Worm (Caenorhabditis elegans): ENCODE measurements around the gene cht-2.
A peak's percentile ranks its signal among the peaks of the same experiment; 100 is the strongest.

cht-2 gene

DNA sequence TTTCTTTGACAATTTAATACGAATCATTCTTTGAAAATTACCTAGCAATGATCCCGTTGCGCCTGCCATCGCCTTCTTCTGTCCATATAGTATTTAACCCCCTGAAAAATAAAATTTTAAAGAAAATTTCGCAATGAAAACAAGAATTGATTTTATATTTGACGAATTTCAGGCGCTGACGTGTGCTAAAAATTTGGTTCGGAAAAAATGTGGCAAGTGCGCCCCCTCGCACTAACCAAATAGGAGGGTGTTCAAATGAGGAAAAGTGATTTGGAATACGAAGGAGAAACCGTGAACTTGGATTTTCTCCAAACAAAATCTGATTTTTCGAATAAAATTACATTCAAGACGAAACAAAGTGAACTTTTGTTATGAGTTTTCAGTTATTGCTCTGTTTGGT, 45.3 kb downstream of the cht-2 start, which contains the start of gene stc-1:
TSS of gene stc-1 (minus strand) at position 101 of the 400 bp plus-strand sequence.
- TF ChIP-seq T22C8.4 (GFP tag; IDR thresholded peaks at IDR 0.05) (no peak), tab-1 (GFP tag; IDR thresholded peaks at IDR 0.05) (no peak), flt-1 (GFP tag; IDR thresholded peaks at IDR 0.05) (no peak), cog-1 (tag; optimal IDR thresholded peaks at IDR 0.05) (no peak)

DNA sequence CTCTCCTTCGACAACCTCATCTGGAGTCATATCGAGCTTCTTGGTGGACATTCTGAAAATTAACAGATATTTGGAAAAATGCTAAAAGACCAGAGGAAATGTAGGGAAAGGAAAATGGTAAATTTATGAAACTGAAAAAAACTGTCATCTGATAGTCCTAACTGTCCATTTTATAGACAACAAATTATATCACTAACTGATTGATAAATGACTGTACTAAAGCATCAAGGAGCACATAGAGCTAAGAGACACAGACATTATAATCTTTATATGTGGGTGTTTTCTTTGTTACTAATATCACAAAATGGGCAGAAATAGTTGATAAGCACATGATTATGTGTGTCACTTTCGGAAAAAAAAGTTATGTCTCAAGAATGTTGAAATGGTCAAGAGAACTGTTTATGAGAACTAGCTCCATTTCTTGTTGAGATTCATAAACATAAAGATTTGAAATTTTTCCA, 46.1 kb downstream of the cht-2 start, which contains the start of gene F54C9.3:
TSS of gene F54C9.3 (minus strand) at position 51 of the 461 bp plus-strand sequence.
- TF ChIP-seq T22C8.4 (GFP tag; IDR thresholded peaks at IDR 0.05): no peak
- TF ChIP-seq ztf-23 (GFP tag; IDR thresholded peaks at IDR 0.05): no peak
- TF ChIP-seq med-1 (GFP tag; optimal IDR thresholded peaks at IDR 0.05; ENCODE audit: insufficient read depth): no peak
- TF ChIP-seq flt-1 (GFP tag; IDR thresholded peaks at IDR 0.05): no peak
- no peak for TF ChIP-seq cog-1 (tag; optimal IDR thresholded peaks at IDR 0.05)
- no peak for TF ChIP-seq tab-1 (GFP tag; IDR thresholded peaks at IDR 0.05)
- no peak for TF ChIP-seq klf-2 (GFP tag; conservative IDR thresholded peaks at IDR 0.05)
- TF ChIP-seq ref-1 (GFP tag; conservative IDR thresholded peaks at IDR 0.05): no peak

DNA sequence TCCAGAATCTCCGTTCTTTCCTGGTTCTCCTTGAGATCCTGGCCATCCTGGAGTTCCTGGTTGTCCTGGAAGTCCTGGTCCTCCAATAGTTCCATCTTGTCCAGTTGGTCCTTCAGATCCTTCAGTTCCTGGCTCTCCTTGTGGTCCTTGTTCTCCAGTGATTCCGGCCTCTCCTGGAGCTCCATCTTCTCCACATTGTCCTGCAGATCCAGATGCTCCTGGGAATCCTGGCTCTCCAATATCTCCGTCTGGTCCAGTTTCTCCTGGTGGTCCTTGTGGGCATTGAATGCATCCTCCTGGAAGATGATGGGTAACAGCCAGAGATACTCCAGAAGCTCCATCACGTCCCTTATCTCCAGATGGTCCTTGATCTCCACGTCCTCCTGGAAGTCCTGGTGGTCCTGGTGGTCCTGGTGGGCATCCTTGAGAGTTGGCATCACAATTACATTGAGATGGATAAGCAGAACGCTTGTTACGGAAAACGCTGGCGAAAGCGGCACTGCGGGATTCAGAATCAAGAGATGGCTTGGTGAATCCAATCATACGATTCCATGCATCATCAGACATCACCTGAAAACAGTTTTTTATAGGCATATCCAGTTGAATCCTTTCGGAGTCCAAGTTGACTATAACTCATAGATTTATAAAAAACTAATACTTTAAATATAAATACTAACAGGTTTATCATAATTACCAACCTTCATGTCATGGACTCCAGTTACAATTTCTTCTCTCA, 47.7 kb downstream of the cht-2 start:
- TF ChIP-seq T22C8.4 (GFP tag; IDR thresholded peaks at IDR 0.05): no peak
- TF ChIP-seq ztf-29 (GFP tag; IDR thresholded peaks at IDR 0.05): no peak
- TF ChIP-seq med-1 (GFP tag; optimal IDR thresholded peaks at IDR 0.05; ENCODE audit: insufficient read depth): no peak
- no peak for TF ChIP-seq ztf-23 (GFP tag; IDR thresholded peaks at IDR 0.05)
- TF ChIP-seq ref-1 (GFP tag; conservative IDR thresholded peaks at IDR 0.05): no peak
- TF ChIP-seq tab-1 (GFP tag; IDR thresholded peaks at IDR 0.05): no peak
- no peak for TF ChIP-seq klf-2 (GFP tag; conservative IDR thresholded peaks at IDR 0.05)
- TF ChIP-seq cog-1 (tag; optimal IDR thresholded peaks at IDR 0.05): no peak
- TF ChIP-seq flt-1 (GFP tag; IDR thresholded peaks at IDR 0.05): no peak

DNA sequence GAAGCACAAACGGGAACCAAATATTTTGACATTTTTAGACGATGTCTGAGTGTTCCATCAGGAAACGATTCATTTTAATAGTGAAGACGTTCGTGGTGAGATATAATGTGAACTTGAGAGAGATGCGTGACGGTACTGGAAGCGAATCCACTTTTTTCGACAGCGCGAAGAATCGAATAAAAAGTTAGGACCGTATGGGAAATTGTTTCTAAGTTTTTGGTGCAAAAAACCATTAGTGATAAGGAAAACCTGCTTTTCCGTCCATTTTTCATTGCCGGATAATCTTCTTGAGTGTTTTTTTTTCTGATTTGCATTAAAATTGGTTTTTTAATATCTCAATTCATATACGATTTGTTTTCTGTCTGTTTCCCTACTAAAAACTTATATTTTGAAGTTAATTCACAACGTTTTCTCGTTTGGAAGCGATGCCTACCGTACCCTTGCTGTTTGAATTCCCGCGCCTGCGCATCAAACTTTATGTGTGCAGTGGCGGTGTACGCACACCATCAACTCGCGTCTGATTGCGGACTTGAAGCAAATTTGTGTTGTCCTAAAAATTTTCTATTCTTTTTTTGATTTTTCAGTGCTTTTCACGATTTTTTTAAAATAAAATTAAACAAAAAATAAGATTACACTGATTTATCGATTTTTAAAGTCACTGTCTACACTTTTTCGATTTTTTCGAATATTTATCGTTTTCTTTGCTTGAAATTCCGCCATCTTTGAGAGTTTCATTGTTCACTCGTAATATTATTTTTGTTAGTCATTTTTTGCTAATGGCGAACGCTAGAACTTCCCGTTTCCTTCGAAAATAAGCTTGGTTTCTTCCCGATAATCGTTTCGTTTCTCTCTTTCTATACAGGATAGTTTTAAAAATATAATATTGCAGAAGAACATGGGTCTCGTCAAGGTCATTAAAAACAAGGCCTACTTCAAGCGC, 48.6 kb downstream of the cht-2 start, which contains the start of the genes col-38 and rpl-5:
TSS of gene col-38 (minus strand) at position 51 of the 940 bp plus-strand sequence.
TSS of gene rpl-5 (plus strand) at position 890 of the 940 bp plus-strand sequence.
- no peak for TF ChIP-seq med-1 (GFP tag; optimal IDR thresholded peaks at IDR 0.05; ENCODE audit: insufficient read depth)
- no peak for TF ChIP-seq ztf-29 (GFP tag; IDR thresholded peaks at IDR 0.05)
- TF ChIP-seq tab-1 (GFP tag; IDR thresholded peaks at IDR 0.05): no peak; the same call in 1 of the 2 replicates
- no peak for TF ChIP-seq T22C8.4 (GFP tag; IDR thresholded peaks at IDR 0.05)
- no peak for TF ChIP-seq ref-1 (GFP tag; conservative IDR thresholded peaks at IDR 0.05)
- 0 out of 2 replicates have a peak, but pooled peaks have one; percentile 9 for TF ChIP-seq klf-2 (GFP tag; conservative IDR thresholded peaks at IDR 0.05)
- TF ChIP-seq flt-1 (GFP tag; IDR thresholded peaks at IDR 0.05): peak; percentile 78
- TF ChIP-seq ztf-23 (GFP tag; IDR thresholded peaks at IDR 0.05): peak; percentile 80
- TF ChIP-seq cog-1 (tag; optimal IDR thresholded peaks at IDR 0.05): peak; percentile 64

DNA sequence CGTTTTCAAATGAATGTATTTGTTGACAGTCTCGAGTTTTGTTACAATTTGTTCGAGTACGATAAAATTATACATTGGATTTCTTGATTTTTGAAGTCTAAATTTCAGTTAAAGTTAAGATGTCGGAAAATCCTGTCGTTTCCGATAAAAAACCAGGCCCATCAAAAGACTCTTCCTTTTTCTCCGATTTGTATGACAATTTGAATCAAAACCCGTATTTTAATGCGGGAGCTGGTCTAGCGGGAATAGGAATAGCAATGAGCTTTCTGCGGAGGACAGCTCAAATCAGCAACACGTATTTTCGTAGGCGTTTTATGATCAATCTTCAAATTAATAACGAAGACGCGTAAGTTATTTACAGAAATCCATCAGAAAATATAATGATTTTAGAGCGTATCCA, 50.3 kb downstream of the cht-2 start, which contains the start of gene bcs-1:
TSS of gene bcs-1 (plus strand) at position 109 of the 400 bp plus-strand sequence.
- TF ChIP-seq cog-1 (tag; optimal IDR thresholded peaks at IDR 0.05) (no peak), T22C8.4 (GFP tag; IDR thresholded peaks at IDR 0.05) (no peak), med-1 (GFP tag; optimal IDR thresholded peaks at IDR 0.05; ENCODE audit: insufficient read depth) (no peak), ztf-29 (GFP tag; IDR thresholded peaks at IDR 0.05) (no peak), ref-1 (GFP tag; conservative IDR thresholded peaks at IDR 0.05) (no peak), flt-1 (GFP tag; IDR thresholded peaks at IDR 0.05) (no peak), tab-1 (GFP tag; IDR thresholded peaks at IDR 0.05) (no peak), ztf-23 (GFP tag; IDR thresholded peaks at IDR 0.05) (no peak), klf-2 (GFP tag; conservative IDR thresholded peaks at IDR 0.05) (no peak)

DNA sequence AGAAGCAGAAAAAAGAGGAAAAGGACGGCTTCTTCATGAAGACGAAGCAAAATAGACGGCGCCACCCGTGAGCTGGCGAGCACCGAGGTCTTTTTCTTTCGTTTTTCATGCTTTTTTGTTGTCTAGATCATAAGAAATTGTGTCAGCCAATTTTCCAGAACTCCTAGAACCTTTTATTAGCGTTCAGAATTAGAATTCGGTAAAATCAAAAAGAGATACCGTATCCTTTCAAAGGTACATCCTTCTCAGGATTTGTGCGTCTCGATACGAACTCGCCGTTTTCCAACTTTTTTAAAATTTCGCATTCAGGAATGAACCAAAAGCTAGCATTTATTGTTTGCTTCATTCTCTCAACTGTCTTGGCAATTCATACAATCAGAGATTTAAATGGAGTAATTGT, 52.3 kb downstream of the cht-2 start, which contains the start of gene F54C9.7:
TSS of gene F54C9.7 (plus strand) at position 301 of the 400 bp plus-strand sequence.
- TF ChIP-seq klf-2 (GFP tag; conservative IDR thresholded peaks at IDR 0.05) (no peak), med-1 (GFP tag; optimal IDR thresholded peaks at IDR 0.05; ENCODE audit: insufficient read depth) (no peak), ztf-23 (GFP tag; IDR thresholded peaks at IDR 0.05) (no peak), tab-1 (GFP tag; IDR thresholded peaks at IDR 0.05) (no peak), cog-1 (tag; optimal IDR thresholded peaks at IDR 0.05) (no peak), flt-1 (GFP tag; IDR thresholded peaks at IDR 0.05) (no peak), ztf-29 (GFP tag; IDR thresholded peaks at IDR 0.05) (no peak), T22C8.4 (GFP tag; IDR thresholded peaks at IDR 0.05) (no peak), ref-1 (GFP tag; conservative IDR thresholded peaks at IDR 0.05) (no peak)

All from whole organism, midembryonic.